Fruit fly (Drosophila melanogaster) whole organism, embryonic: Measurements from ENCODE around the gene ATPsynD.

Experiments used
- Awh ChIP-seq: fragments of 200-800 bp; sonication (Bioruptor generic); IDR thresholded peaks from 2 replicates; pipeline ENCODE4, ENCODE4 v1.3.6; 2022; ENCODE audit warnings: missing biosample characterization, missing genetic modification characterization
- B-H2 ChIP-seq: fragments of 200-800 bp; sonication (Bioruptor generic); optimal IDR thresholded peaks from 2 replicates; lab custom pipeline; 2018; ENCODE audit warnings: missing biosample characterization, mild to moderate bottlenecking, missing genetic modification characterization
- Blimp-1 ChIP-seq: fragments of 200-800 bp; sonication (Bioruptor generic); optimal IDR thresholded peaks from 3 replicates; lab custom pipeline; 2018; ENCODE audit warnings: missing biosample characterization, missing genetic modification characterization, mild to moderate bottlenecking, moderate library complexity, missing genetic modification reagents
- CG10565 ChIP-seq: fragments of 200-800 bp; sonication (Bioruptor generic); optimal IDR thresholded peaks from 3 replicates; lab custom pipeline; 2016; ENCODE audit warnings: missing biosample characterization, mild to moderate bottlenecking, missing genetic modification characterization
- CG10959 ChIP-seq: fragments of 200-800 bp; sonication (Bioruptor generic); IDR thresholded peaks from 2 replicates; pipeline ENCODE4 v1.3.6; 2022; ENCODE audit warnings: missing biosample characterization, missing genetic modification characterization
- CG12155 ChIP-seq: fragments of 200-800 bp; sonication (Bioruptor generic); optimal IDR thresholded peaks from 3 replicates; lab custom pipeline; 2016; ENCODE audit warnings: missing biosample characterization, missing genetic modification characterization
- CG13287 ChIP-seq: fragments of 200-800 bp; sonication (Bioruptor generic); IDR thresholded peaks from 2 replicates; pipeline ENCODE4 v1.3.6; 2022; ENCODE audit warnings: missing biosample characterization, missing genetic modification characterization; ENCODE audit not compliant: partially characterized antibody
- CG13296 ChIP-seq: fragments of 200-800 bp; sonication (Bioruptor generic); optimal IDR thresholded peaks from 3 replicates; lab custom pipeline; 2018; ENCODE audit warnings: missing biosample characterization, mild to moderate bottlenecking, missing genetic modification characterization
- CG13894 ChIP-seq: fragments of 200-800 bp; sonication (Bioruptor generic); optimal IDR thresholded peaks from 3 replicates; lab custom pipeline; 2018; ENCODE audit warnings: missing biosample characterization, mild to moderate bottlenecking, missing genetic modification characterization, moderate library complexity
- CG17359 ChIP-seq: fragments of 200-800 bp; sonication (Bioruptor generic); optimal IDR thresholded peaks from 3 replicates; lab custom pipeline; 2018; ENCODE audit warnings: missing biosample characterization, mild to moderate bottlenecking, missing genetic modification characterization, moderate library complexity
- CG2199 ChIP-seq: fragments of 200-800 bp; sonication (Bioruptor generic); IDR thresholded peaks from 3 replicates; pipeline ENCODE4 v1.3.6; 2022; ENCODE audit warnings: missing biosample characterization, missing genetic modification characterization
- CG2678 ChIP-seq: fragments of 200-800 bp; sonication (Bioruptor generic); optimal IDR thresholded peaks from 3 replicates; lab custom pipeline; 2019; ENCODE audit warnings: missing biosample characterization, mild to moderate bottlenecking, missing genetic modification characterization, moderate library complexity
- CG30403 ChIP-seq: fragments of 200-800 bp; sonication (Bioruptor generic); optimal IDR thresholded peaks from 3 replicates; lab custom pipeline; 2016; ENCODE audit warnings: missing biosample characterization, missing genetic modification characterization
- CG3726 ChIP-seq: fragments of 200-800 bp; sonication (Bioruptor generic); IDR thresholded peaks from 3 replicates; pipeline ENCODE4, ENCODE4 v1.3.6; 2022; ENCODE audit warnings: missing biosample characterization, missing genetic modification characterization
- CG4424 ChIP-seq: fragments of 200-800 bp; sonication (Bioruptor generic); optimal IDR thresholded peaks from 3 replicates; lab custom pipeline; 2016; ENCODE audit warnings: missing biosample characterization, missing genetic modification characterization
- CG4854 ChIP-seq: fragments of 200-800 bp; sonication (Bioruptor generic); optimal IDR thresholded peaks from 2 replicates; lab custom pipeline; 2016; ENCODE audit warnings: missing biosample characterization, missing genetic modification characterization, inconsistent platforms
- CG6272 ChIP-seq: fragments of 200-800 bp; sonication (Bioruptor generic); IDR thresholded peaks from 2 replicates; pipeline ENCODE4 v1.3.6; 2022; ENCODE audit warnings: missing biosample characterization, missing genetic modification characterization
- CG7271 ChIP-seq: fragments of 200-800 bp; sonication (Bioruptor generic); optimal IDR thresholded peaks from 2 replicates; lab custom pipeline; 2018; ENCODE audit warnings: missing biosample characterization, mild to moderate bottlenecking, missing genetic modification characterization, moderate library complexity
- CG8478 ChIP-seq: fragments of >200 bp; optimal IDR thresholded peaks from 2 replicates; lab custom pipeline; 2018
- Dad ChIP-seq: fragments of 200-800 bp; sonication (Bioruptor generic); optimal IDR thresholded peaks from 3 replicates; lab custom pipeline; 2016; ENCODE audit warnings: missing biosample characterization, missing genetic modification characterization
- Dll ChIP-seq: fragments of 200-800 bp; sonication (Bioruptor generic); IDR thresholded peaks from 4 replicates; pipeline ENCODE4 v1.3.6; 2022; ENCODE audit warnings: missing biosample characterization, missing genetic modification characterization; ENCODE audit not compliant: partially characterized antibody
- Lpt ChIP-seq: fragments of >200 bp; optimal IDR thresholded peaks from 2 replicates; lab custom pipeline; 2018; ENCODE audit warnings: missing biosample characterization, missing genetic modification characterization
- Mrtf ChIP-seq: fragments of 200-800 bp; sonication (Bioruptor generic); IDR thresholded peaks from 3 replicates; pipeline ENCODE4 v1.3.6; 2022; ENCODE audit warnings: missing biosample characterization, missing genetic modification characterization
- Nf-YA ChIP-seq: fragments of 200-800 bp; sonication (Bioruptor generic); IDR thresholded peaks from 2 replicates; pipeline ENCODE4 v1.3.6; 2022; ENCODE audit warnings: missing biosample characterization, missing genetic modification characterization
- PHDP ChIP-seq: fragments of 200-800 bp; sonication (Bioruptor generic); optimal IDR thresholded peaks from 3 replicates; lab custom pipeline; 2018; ENCODE audit warnings: missing biosample characterization, mild to moderate bottlenecking, missing genetic modification characterization, moderate library complexity
- Pdp1 ChIP-seq, 2 experiments: fragments of 200-800 bp; sonication (Bioruptor generic); optimal IDR thresholded peaks; 3 replicates each; lab custom pipeline; 2016; ENCODE audit warnings: missing biosample characterization in 2 of 2, missing genetic modification characterization in 2 of 2, mild to moderate bottlenecking in 1 of 2, moderate library complexity in 1 of 2
- Sin3A ChIP-seq: fragments of >200 bp; optimal IDR thresholded peaks from 2 replicates; lab custom pipeline; 2018
- Trl ChIP-seq, 3 experiments: fragments of >200 bp in 2 of 3; fragments of 200-800 bp in 1 of 3; sonication (Bioruptor generic) in 1 of 3; optimal IDR thresholded peaks; 2 replicates in 1 of 3; 3 replicates in 2 of 3; lab custom pipeline; 2016 to 2017; ENCODE audit warnings: missing biosample characterization in 1 of 3, missing genetic modification characterization in 1 of 3
- Vsx1 ChIP-seq: fragments of 200-800 bp; sonication (Bioruptor generic); optimal IDR thresholded peaks from 2 replicates; lab custom pipeline; 2017; ENCODE audit warnings: missing biosample characterization, mild to moderate bottlenecking, missing genetic modification characterization, missing genetic modification reagents
- Xbp1 ChIP-seq: fragments of 200-800 bp; sonication (Bioruptor generic); optimal IDR thresholded peaks from 3 replicates; lab custom pipeline; 2016; ENCODE audit warnings: missing biosample characterization, mild to moderate bottlenecking, missing genetic modification characterization
- bcd ChIP-seq: fragments of 200-800 bp; sonication (Bioruptor generic); optimal IDR thresholded peaks from 2 replicates; lab custom pipeline; 2017; ENCODE audit warnings: missing biosample characterization, mild to moderate bottlenecking, missing genetic modification characterization
- bsh ChIP-seq, 2 experiments: fragments of 200-800 bp; sonication (Bioruptor generic); optimal IDR thresholded peaks; 2 replicates each; lab custom pipeline; 2017 to 2018; ENCODE audit warnings: mild to moderate bottlenecking in 2 of 2, missing biosample characterization in 2 of 2, missing genetic modification characterization in 2 of 2, moderate library complexity in 1 of 2
- disco-r ChIP-seq: fragments of 200-800 bp; sonication (Bioruptor generic); optimal IDR thresholded peaks from 2 replicates; lab custom pipeline; 2016; ENCODE audit warnings: missing biosample characterization, missing genetic modification characterization
- dysf ChIP-seq: fragments of 200-800 bp; sonication (Bioruptor generic); IDR thresholded peaks from 3 replicates; pipeline ENCODE4 v1.3.6; 2022; ENCODE audit warnings: missing biosample characterization, missing genetic modification characterization
- jumu ChIP-seq: fragments of 200-800 bp; sonication (Bioruptor generic); optimal IDR thresholded peaks from 3 replicates; lab custom pipeline; 2016; ENCODE audit warnings: missing biosample characterization, missing genetic modification characterization
- nom ChIP-seq: fragments of 200-800 bp; sonication (Bioruptor generic); optimal IDR thresholded peaks from 2 replicates; lab custom pipeline; 2017; ENCODE audit warnings: missing biosample characterization, missing genetic modification characterization, mild to moderate bottlenecking, moderate library complexity, missing genetic modification reagents
- odd ChIP-seq: fragments of 200-800 bp; sonication (Bioruptor generic); optimal IDR thresholded peaks from 2 replicates; lab custom pipeline; 2017; ENCODE audit warnings: missing biosample characterization, mild to moderate bottlenecking, missing genetic modification characterization
- p53 ChIP-seq: fragments of 200-800 bp; sonication (Bioruptor generic); optimal IDR thresholded peaks from 2 replicates; lab custom pipeline; 2016; ENCODE audit warnings: missing biosample characterization, missing genetic modification characterization
- pb ChIP-seq: fragments of 200-800 bp; sonication (Bioruptor generic); optimal IDR thresholded peaks from 3 replicates; lab custom pipeline; 2016; ENCODE audit warnings: missing biosample characterization, missing genetic modification characterization
- pum ChIP-seq: fragments of 200-800 bp; sonication (Bioruptor generic); optimal IDR thresholded peaks from 2 replicates; lab custom pipeline; 2016; ENCODE audit warnings: missing biosample characterization, missing genetic modification characterization
- sens ChIP-seq: fragments of 200-800 bp; sonication (Bioruptor generic); peaks from one replicate; lab custom pipeline; 2016; ENCODE audit warnings: missing biosample characterization, missing genetic modification characterization
- sima ChIP-seq: fragments of 200-800 bp; sonication (Bioruptor generic); optimal IDR thresholded peaks from 2 replicates; lab custom pipeline; 2016; ENCODE audit warnings: missing biosample characterization, missing genetic modification characterization
- sug ChIP-seq: fragments of 200-800 bp; optimal IDR thresholded peaks from 2 replicates; lab custom pipeline; 2019; ENCODE audit warnings: missing biosample characterization, mild to moderate bottlenecking, missing genetic modification characterization, moderate library complexity
- tap ChIP-seq: fragments of 200-800 bp; optimal IDR thresholded peaks from 3 replicates; lab custom pipeline; 2019; ENCODE audit warnings: missing biosample characterization, mild to moderate bottlenecking, missing genetic modification characterization, moderate library complexity
- tll ChIP-seq, 2 experiments: fragments of 200-800 bp in 1 of 2; fragments of >200 bp in 1 of 2; sonication (Bioruptor generic) in 1 of 2; optimal IDR thresholded peaks; 2 replicates each; lab custom pipeline; 2017 to 2019; ENCODE audit warnings: missing biosample characterization in 2 of 2, missing genetic modification characterization in 2 of 2, mild to moderate bottlenecking in 1 of 2, moderate library complexity in 1 of 2
- ttk ChIP-seq: fragments of 200-800 bp; sonication (Bioruptor generic); IDR thresholded peaks from 2 replicates; pipeline ENCODE4 v2.1.2; 2022; ENCODE audit warnings: missing biosample characterization, missing genetic modification characterization
- tx ChIP-seq: fragments of 200-800 bp; sonication (Bioruptor generic); optimal IDR thresholded peaks from 2 replicates; lab custom pipeline; 2016; ENCODE audit warnings: missing biosample characterization, missing genetic modification characterization
- zen2 ChIP-seq: fragments of 200-800 bp; sonication (Bioruptor generic); IDR thresholded peaks from 3 replicates; pipeline ENCODE4 v1.3.6; 2022; ENCODE audit warnings: missing biosample characterization, missing genetic modification characterization; ENCODE audit not compliant: partially characterized antibody

Gene ATPsynD

DNA sequence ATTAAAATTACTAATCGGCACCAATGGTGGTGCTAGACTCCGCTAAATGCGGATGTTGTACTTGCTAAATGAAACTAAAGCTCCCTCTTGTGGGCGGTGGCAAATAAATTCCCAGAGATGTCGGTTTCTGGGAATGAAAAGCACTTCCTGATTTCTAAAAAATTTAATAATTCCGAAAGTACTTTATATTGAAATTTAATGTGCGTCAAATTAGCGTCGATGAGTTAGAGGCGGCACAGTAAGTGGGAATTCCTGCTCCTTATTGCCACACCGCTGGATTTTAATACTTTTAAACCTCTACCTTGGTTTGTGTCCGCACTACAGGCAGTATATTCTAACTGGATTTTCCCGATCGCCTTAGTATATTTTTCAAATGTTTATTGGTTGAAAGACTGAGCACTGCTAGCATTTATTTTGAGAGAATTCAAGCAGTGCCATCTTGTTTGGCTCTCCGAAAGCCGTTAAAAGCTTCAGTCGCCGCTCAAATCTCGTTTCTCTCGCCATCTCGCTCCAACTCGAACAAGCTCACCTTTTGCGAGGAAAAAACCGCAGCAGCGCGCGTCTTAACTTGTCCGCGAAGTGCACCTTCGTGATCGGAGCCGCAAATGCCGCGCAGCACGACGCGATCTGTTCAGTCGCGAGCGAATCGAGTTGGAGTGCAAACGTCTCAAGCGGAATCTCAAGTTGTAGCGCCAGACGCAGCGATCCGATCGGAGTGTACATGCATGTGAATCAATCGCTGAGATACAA is 1.7 kb downstream of the ATPsynD start, which contains the start of gene CG6040 (continued):
- TF ChIP-seq CG3726 (no peak), Trl (optimal IDR thresholded peaks at IDR 0.05; lab: Kevin White, UChicago) (peak; percentile 61), Trl (GFP tag; optimal IDR thresholded peaks at IDR 0.05; lab: Kevin White, UChicago) (peak; percentile 66), ttk (GFP tag; lab: Robert Waterston, UW) (no peak), odd (GFP tag; lab: Kevin White, UChicago) (peak; percentile 14), dysf (GFP tag; lab: Robert Waterston, UW) (peak; percentile 48; the same call in 2 of the 3 replicates), CG2678 (peak; percentile 23), CG17359 (tag; lab: Kevin White, UChicago) (peak; percentile 31), sens (GFP tag; lab: Kevin White, UChicago) (peak; percentile 77), CG7271 (tag; lab: Kevin White, UChicago) (no peak), bsh (GFP tag; optimal IDR thresholded peaks at IDR 0.05; lab: Kevin White, UChicago) (peak in 1 of 2 experiments; percentile 16), CG10565 (GFP tag; lab: Kevin White, UChicago) (peak; percentile 32), CG8478 (lab: Kevin White, UChicago) (peak; percentile 86), CG4424 (GFP tag; lab: Kevin White, UChicago) (peak; percentile 34), p53 (peak; percentile 88), CG6272 (GFP tag; lab: Robert Waterston, UW) (peak; percentile 32; the same call in 1 of the 2 replicates), disco-r (peak; percentile 6), sima (no peak), tll (GFP tag; optimal IDR thresholded peaks at IDR 0.05; lab: Kevin White, UChicago) (no peak), bcd (GFP tag; lab: Kevin White, UChicago) (peak; percentile 63), CG13894 (no peak), CG30403 (GFP tag; lab: Kevin White, UChicago) (peak; percentile 42), PHDP (tag; lab: Kevin White, UChicago) (peak; percentile 20), Dll (GFP tag; lab: Robert Waterston, UW) (0 out of 4 replicates have a peak, but pooled peaks have one; percentile 16), Vsx1 (GFP tag; lab: Kevin White, UChicago) (peak; percentile 37), Nf-YA (no peak), Sin3A (lab: Kevin White, UChicago) (peak; percentile 82), Mrtf (GFP tag; lab: Robert Waterston, UW) (no peak), Xbp1 (GFP tag; lab: Kevin White, UChicago) (peak; percentile 70), CG10959 (no peak), jumu (no peak), Awh (GFP tag; lab: Robert Waterston, UW) (peak; percentile 50; the same call in 1 of the 2 replicates), Blimp-1 (GFP tag; lab: Kevin White, UChicago) (no peak), CG13287 (0 out of 2 replicates have a peak, but pooled peaks have one; percentile 42), B-H2 (GFP tag; lab: Kevin White, UChicago) (peak; percentile 37), Lpt (GFP tag; lab: Kevin White, UChicago) (peak; percentile 60), Pdp1 (GFP tag; optimal IDR thresholded peaks at IDR 0.05; lab: Kevin White, UChicago) (peak; percentile 55 to 65), CG4854 (GFP tag; lab: Kevin White, UChicago) (peak; percentile 42), pb (peak; percentile 5), sug (peak; percentile 62), CG12155 (GFP tag; lab: Kevin White, UChicago) (peak; percentile 34), tap (tag; lab: Kevin White, UChicago) (no peak), CG13296 (GFP tag; lab: Kevin White, UChicago) (peak; percentile 0), nom (GFP tag; lab: Kevin White, UChicago) (peak; percentile 63), tx (peak; percentile 45), pum (peak; percentile 10), CG2199 (0 out of 3 replicates have a peak, but pooled peaks have one; percentile 63), Dad (GFP tag; lab: Kevin White, UChicago) (no peak), zen2 (GFP tag; lab: Robert Waterston, UW) (peak; percentile 60; the same call in 1 of the 3 replicates)
